Fruit fly (Drosophila melanogaster): ENCODE measurements around the gene CG8312.

CG8312 gene

dm6 chr3R:9565895-9566294 is 25.2 kb upstream of the CG8312 start, which contains the start of gene CG16789:
TSS of gene CG16789 (plus strand) at chr3R:9566195.
- TF ChIP-seq cic (GFP tag; optimal IDR thresholded peaks at IDR 0.05) = no peak
- no peak for TF ChIP-seq Hr96 (GFP tag; optimal IDR thresholded peaks at IDR 0.05)
- TF ChIP-seq CG11617 (GFP tag; optimal IDR thresholded peaks at IDR 0.05) = no peak
- no peak for TF ChIP-seq kay (GFP tag; ENCODE audit: borderline replicate concordance)
- no peak for TF ChIP-seq CG33017 (tag; optimal IDR thresholded peaks at IDR 0.05)
- TF ChIP-seq Mnt (GFP tag; optimal IDR thresholded peaks at IDR 0.05) = no peak
- TF ChIP-seq CG7045 (GFP tag; optimal IDR thresholded peaks at IDR 0.05) = no peak
- TF ChIP-seq Crg-1 (GFP tag; optimal IDR thresholded peaks at IDR 0.05) = no peak
- TF ChIP-seq CG12768 (GFP tag; optimal IDR thresholded peaks at IDR 0.05) = no peak
- no peak for TF ChIP-seq cnc (optimal IDR thresholded peaks at IDR 0.05)
- no peak for TF ChIP-seq pad (GFP tag; optimal IDR thresholded peaks at IDR 0.05)
- TF ChIP-seq Clk (GFP tag; optimal IDR thresholded peaks at IDR 0.05) = no peak

- TF ChIP-seq cic (GFP tag; optimal IDR thresholded peaks at IDR 0.05) (no peak), CG1620 (GFP tag; optimal IDR thresholded peaks at IDR 0.05) (no peak), kay (GFP tag; ENCODE audit: borderline replicate concordance) (no peak), CG33017 (tag; optimal IDR thresholded peaks at IDR 0.05) (no peak), tj (GFP tag; optimal IDR thresholded peaks at IDR 0.05) (no peak), pad (GFP tag; optimal IDR thresholded peaks at IDR 0.05) (no peak), CG5204 (GFP tag; optimal IDR thresholded peaks at IDR 0.05) (no peak), CG7045 (GFP tag; optimal IDR thresholded peaks at IDR 0.05) (no peak), CG12768 (GFP tag; optimal IDR thresholded peaks at IDR 0.05) (no peak), Clk (GFP tag; optimal IDR thresholded peaks at IDR 0.05) (no peak), Hr96 (GFP tag; optimal IDR thresholded peaks at IDR 0.05) (no peak), toe (GFP tag; optimal IDR thresholded peaks at IDR 0.05) (no peak), CG7101 (tag; optimal IDR thresholded peaks at IDR 0.05) (no peak), ovo (GFP tag; optimal IDR thresholded peaks at IDR 0.05) (no peak), Mnt (GFP tag; optimal IDR thresholded peaks at IDR 0.05) (no peak), CG11617 (GFP tag; optimal IDR thresholded peaks at IDR 0.05) (no peak), Crg-1 (GFP tag; optimal IDR thresholded peaks at IDR 0.05) (no peak), cnc (optimal IDR thresholded peaks at IDR 0.05) (no peak), CG14711 (tag; optimal IDR thresholded peaks at IDR 0.05) (no peak)
Measured at dm6 chr3R:9570114-9570513, 21.0 kb upstream of the CG8312 start, which contains the start of gene CG16790. TSS of gene CG16790 (minus strand) at chr3R:9570214.

- TF ChIP-seq kay (GFP tag; ENCODE audit: borderline replicate concordance) (no peak), Clk (GFP tag; optimal IDR thresholded peaks at IDR 0.05) (no peak), CG1620 (GFP tag; optimal IDR thresholded peaks at IDR 0.05) (no peak), ovo (GFP tag; optimal IDR thresholded peaks at IDR 0.05) (no peak), CG11617 (GFP tag; optimal IDR thresholded peaks at IDR 0.05) (no peak), cic (GFP tag; optimal IDR thresholded peaks at IDR 0.05) (peak; percentile 94), CG14711 (tag; optimal IDR thresholded peaks at IDR 0.05) (no peak), tj (GFP tag; optimal IDR thresholded peaks at IDR 0.05) (no peak), pad (GFP tag; optimal IDR thresholded peaks at IDR 0.05) (no peak), CG7101 (tag; optimal IDR thresholded peaks at IDR 0.05) (no peak), cnc (optimal IDR thresholded peaks at IDR 0.05) (peak in 1 of 2 experiments; percentile 78), Mnt (GFP tag; optimal IDR thresholded peaks at IDR 0.05) (peak; percentile 30), CG12768 (GFP tag; optimal IDR thresholded peaks at IDR 0.05) (peak; percentile 13), Hr96 (GFP tag; optimal IDR thresholded peaks at IDR 0.05) (no peak), CG5204 (GFP tag; optimal IDR thresholded peaks at IDR 0.05) (no peak), CG33017 (tag; optimal IDR thresholded peaks at IDR 0.05) (peak; percentile 10), toe (GFP tag; optimal IDR thresholded peaks at IDR 0.05) (no peak), CG7045 (GFP tag; optimal IDR thresholded peaks at IDR 0.05) (no peak), Crg-1 (GFP tag; optimal IDR thresholded peaks at IDR 0.05) (no peak), bab1 (GFP tag; optimal IDR thresholded peaks at IDR 0.05) (no peak)
Measured at dm6 chr3R:9570657-9571056, 20.5 kb upstream of the CG8312 start.

- TF ChIP-seq CG1620 (GFP tag; optimal IDR thresholded peaks at IDR 0.05) = no peak
- TF ChIP-seq cic (GFP tag; optimal IDR thresholded peaks at IDR 0.05) = peak; percentile 85
- TF ChIP-seq Mnt (GFP tag; optimal IDR thresholded peaks at IDR 0.05) = peak; percentile 1
- peak; percentile 10 for TF ChIP-seq CG7101 (tag; optimal IDR thresholded peaks at IDR 0.05)
Measured at dm6 chr3R:9571523-9571922, 19.6 kb upstream of the CG8312 start, which contains the start of gene CG9396. TSS of gene CG9396 (minus strand) at chr3R:9571623.

dm6 chr3R:9572929-9573811 is 17.9 kb upstream of the CG8312 start:
- TF ChIP-seq CG7101 (tag; optimal IDR thresholded peaks at IDR 0.05) (no peak), cic (GFP tag; optimal IDR thresholded peaks at IDR 0.05) (peak; percentile 89), ovo (GFP tag; optimal IDR thresholded peaks at IDR 0.05) (no peak)

- peak; percentile 78 for TF ChIP-seq cic (GFP tag; optimal IDR thresholded peaks at IDR 0.05)
- TF ChIP-seq Mnt (GFP tag; optimal IDR thresholded peaks at IDR 0.05) = peak; percentile 96
- TF ChIP-seq tj (GFP tag; optimal IDR thresholded peaks at IDR 0.05) = peak; percentile 95
- TF ChIP-seq CG7045 (GFP tag; optimal IDR thresholded peaks at IDR 0.05) = peak; percentile 98
- TF ChIP-seq cnc (optimal IDR thresholded peaks at IDR 0.05) = no peak
- TF ChIP-seq CG1620 (GFP tag; optimal IDR thresholded peaks at IDR 0.05) = peak; percentile 99
- TF ChIP-seq ovo (GFP tag; optimal IDR thresholded peaks at IDR 0.05) = peak; percentile 93
- peak; percentile 98 for TF ChIP-seq CG33017 (tag; optimal IDR thresholded peaks at IDR 0.05)
- TF ChIP-seq CG7101 (tag; optimal IDR thresholded peaks at IDR 0.05) = peak; percentile 99
- peak; percentile 92 for TF ChIP-seq pad (GFP tag; optimal IDR thresholded peaks at IDR 0.05)
- peak; percentile 97 for TF ChIP-seq bab1 (GFP tag; optimal IDR thresholded peaks at IDR 0.05)
- TF ChIP-seq Crg-1 (GFP tag; optimal IDR thresholded peaks at IDR 0.05) = peak; percentile 98
- TF ChIP-seq CG11617 (GFP tag; optimal IDR thresholded peaks at IDR 0.05) = peak; percentile 99
- peak; percentile 93 for TF ChIP-seq Hr96 (GFP tag; optimal IDR thresholded peaks at IDR 0.05)
- TF ChIP-seq CG14711 (tag; optimal IDR thresholded peaks at IDR 0.05) = peak; percentile 97
- TF ChIP-seq CG5204 (GFP tag; optimal IDR thresholded peaks at IDR 0.05) = peak; percentile 98
- TF ChIP-seq toe (GFP tag; optimal IDR thresholded peaks at IDR 0.05) = peak; percentile 97
- TF ChIP-seq kay (GFP tag; ENCODE audit: borderline replicate concordance) = no peak
- TF ChIP-seq CG12768 (GFP tag; optimal IDR thresholded peaks at IDR 0.05) = peak; percentile 98
- TF ChIP-seq Clk (GFP tag; optimal IDR thresholded peaks at IDR 0.05) = peak; percentile 97
Measured at dm6 chr3R:9573812-9574587, 17.1 kb upstream of the CG8312 start, which contains the start of gene CG9399. TSS of gene CG9399 (minus strand) at chr3R:9574211.
